Fruit fly (Drosophila melanogaster) whole organism, embryonic: ENCODE measurements around the gene CG43251.

ENCODE experiments used
- Blimp-1 ChIP-seq: fragments of 200-800 bp; sonication (Bioruptor generic); optimal IDR thresholded peaks from 3 replicates; lab custom pipeline; 2018; ENCODE audit warnings: missing biosample characterization, missing genetic modification characterization, mild to moderate bottlenecking, moderate library complexity, missing genetic modification reagents
- Gsc ChIP-seq: fragments of 200-800 bp; sonication (Bioruptor generic); IDR thresholded peaks from 2 replicates; pipeline ENCODE4 v1.3.6; 2022; ENCODE audit warnings: missing biosample characterization, missing genetic modification characterization
- HmgZ ChIP-seq: fragments of 200-800 bp; sonication (Bioruptor generic); optimal IDR thresholded peaks from 2 replicates; lab custom pipeline; 2018; ENCODE audit warnings: missing biosample characterization, mild to moderate bottlenecking, missing genetic modification characterization
- tap ChIP-seq: fragments of 200-800 bp; optimal IDR thresholded peaks from 3 replicates; lab custom pipeline; 2019; ENCODE audit warnings: missing biosample characterization, mild to moderate bottlenecking, missing genetic modification characterization, moderate library complexity

DNA sequence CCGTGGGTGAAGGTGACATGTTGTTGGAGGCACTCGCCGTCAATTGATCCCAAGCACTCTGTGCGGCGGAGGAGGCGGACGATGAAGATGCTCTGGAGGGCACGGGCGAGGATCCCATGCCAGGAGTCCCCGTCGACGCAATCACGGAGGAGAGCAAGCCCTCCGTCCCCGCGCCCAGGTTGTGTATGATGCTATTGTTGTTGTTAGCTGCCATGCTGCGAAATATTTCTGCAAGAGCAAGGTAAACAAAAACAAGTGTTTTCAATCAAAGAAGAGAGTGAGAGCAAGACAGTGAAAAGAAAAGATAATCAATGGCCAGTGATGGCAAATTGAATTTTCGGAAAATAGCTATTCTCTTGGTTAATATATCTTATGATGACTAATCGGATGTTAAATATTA lies 25.7 kb downstream of the CG43251 start:
- TF ChIP-seq HmgZ (tag; lab: Kevin White, UChicago) = no peak
- no peak for TF ChIP-seq Blimp-1 (GFP tag; lab: Kevin White, UChicago)
- no peak for TF ChIP-seq Gsc (GFP tag; lab: Robert Waterston, UW)
- TF ChIP-seq tap (tag; lab: Kevin White, UChicago) = no peak
